Fruit fly (Drosophila melanogaster) whole organism, prepupa: ENCODE measurements around the gene CG31321.
A peak's percentile ranks its signal among the peaks of the same experiment; 100 is the strongest.

Experiments
- Blimp-1 ChIP-seq: fragments of 200-800 bp; sonication (Bioruptor generic); optimal IDR thresholded peaks from 3 replicates; lab custom pipeline; 2017; ENCODE audit warnings: missing biosample characterization, missing genetic modification characterization, mild to moderate bottlenecking, moderate library complexity, missing genetic modification reagents
- CG11294 ChIP-seq: fragments of 200-800 bp; sonication (Bioruptor generic); IDR thresholded peaks from 2 replicates; pipeline ENCODE4 v1.3.6; 2022; ENCODE audit warnings: missing biosample characterization, missing genetic modification characterization
- CG11762 ChIP-seq: fragments of 200-800 bp; sonication (Bioruptor generic); optimal IDR thresholded peaks from 3 replicates; lab custom pipeline; 2016; ENCODE audit warnings: missing biosample characterization, missing genetic modification characterization; ENCODE audit not compliant: insufficient read depth
- CG11902 ChIP-seq: fragments of 200-800 bp; sonication (Bioruptor generic); optimal IDR thresholded peaks from 3 replicates; lab custom pipeline; 2016; ENCODE audit warnings: missing biosample characterization, missing genetic modification characterization
- CG15336 ChIP-seq: fragments of 200-800 bp; sonication (Bioruptor generic); IDR thresholded peaks from 2 replicates; pipeline ENCODE4 v1.3.6; 2022; ENCODE audit warnings: missing biosample characterization, missing genetic modification characterization
- CG1621 ChIP-seq: fragments of 200-800 bp; sonication (Bioruptor generic); optimal IDR thresholded peaks from 3 replicates; lab custom pipeline; 2018; ENCODE audit warnings: missing biosample characterization, mild to moderate bottlenecking, missing genetic modification characterization
- CG16779 ChIP-seq: fragments of 200-800 bp; sonication (Bioruptor generic); optimal IDR thresholded peaks from 3 replicates; lab custom pipeline; 2017; ENCODE audit warnings: missing biosample characterization, mild to moderate bottlenecking, missing genetic modification characterization
- CG31627 ChIP-seq: fragments of 200-800 bp; sonication (Bioruptor generic); optimal IDR thresholded peaks from 3 replicates; lab custom pipeline; 2016; ENCODE audit warnings: missing biosample characterization, missing genetic modification characterization
- CG32006 ChIP-seq: fragments of 200-800 bp; sonication (Bioruptor generic); optimal IDR thresholded peaks from 3 replicates; lab custom pipeline; 2017; ENCODE audit warnings: missing biosample characterization, mild to moderate bottlenecking, missing genetic modification characterization
- CG34406 ChIP-seq: fragments of 200-800 bp; sonication (Bioruptor generic); optimal IDR thresholded peaks from 3 replicates; lab custom pipeline; 2016; ENCODE audit warnings: missing biosample characterization, missing genetic modification characterization
- CG3919 ChIP-seq: fragments of 200-800 bp; sonication (Bioruptor generic); optimal IDR thresholded peaks from 3 replicates; lab custom pipeline; 2016; ENCODE audit warnings: missing biosample characterization, missing genetic modification characterization
- CG4318 ChIP-seq: fragments of 200-800 bp; sonication (Bioruptor generic); optimal IDR thresholded peaks from 3 replicates; lab custom pipeline; 2017; ENCODE audit warnings: missing biosample characterization, mild to moderate bottlenecking, missing genetic modification characterization
- CG6163 ChIP-seq: fragments of 200-800 bp; sonication (Bioruptor generic); IDR thresholded peaks from 3 replicates; pipeline ENCODE4 v1.3.6; 2022; ENCODE audit warnings: missing biosample characterization, missing genetic modification characterization
- CG6276 ChIP-seq: fragments of 200-800 bp; sonication (Bioruptor generic); optimal IDR thresholded peaks from 2 replicates; lab custom pipeline; 2017; ENCODE audit warnings: missing biosample characterization, mild to moderate bottlenecking, missing genetic modification characterization
- CG6792 ChIP-seq: fragments of 200-800 bp; sonication (Bioruptor generic); optimal IDR thresholded peaks from 3 replicates; lab custom pipeline; 2016; ENCODE audit warnings: missing biosample characterization, missing genetic modification characterization
- CG6808 ChIP-seq: fragments of 200-800 bp; sonication (Bioruptor generic); optimal IDR thresholded peaks from 3 replicates; lab custom pipeline; 2017; ENCODE audit warnings: missing biosample characterization, missing genetic modification characterization, mild to moderate bottlenecking, moderate library complexity, missing genetic modification reagents
- CG6854 ChIP-seq: fragments of 200-800 bp; sonication (Bioruptor generic); optimal IDR thresholded peaks from 2 replicates; lab custom pipeline; 2017; ENCODE audit warnings: missing biosample characterization, mild to moderate bottlenecking, missing genetic modification characterization
- CG7368 ChIP-seq: fragments of 200-800 bp; sonication (Bioruptor generic); optimal IDR thresholded peaks from 3 replicates; lab custom pipeline; 2016; ENCODE audit warnings: missing biosample characterization, missing genetic modification characterization
- CG8119 ChIP-seq: fragments of 200-800 bp; sonication (Bioruptor generic); IDR thresholded peaks from 3 replicates; pipeline ENCODE4 v1.3.6; 2022; ENCODE audit warnings: missing biosample characterization, missing genetic modification characterization
- CG9139 ChIP-seq: fragments of 200-800 bp; sonication (Bioruptor generic); optimal IDR thresholded peaks from 3 replicates; lab custom pipeline; 2017; ENCODE audit warnings: missing biosample characterization, mild to moderate bottlenecking, missing genetic modification characterization
- Eip75B ChIP-seq: fragments of 200-800 bp; sonication (Bioruptor generic); optimal IDR thresholded peaks from 3 replicates; lab custom pipeline; 2016; ENCODE audit warnings: missing biosample characterization, missing genetic modification characterization
- Eip78C ChIP-seq: fragments of 200-800 bp; sonication (Bioruptor generic); peaks from one replicate; lab custom pipeline; 2016; ENCODE audit warnings: missing biosample characterization, missing genetic modification characterization
- Eip93F ChIP-seq: fragments of 200-800 bp; sonication (Bioruptor generic); optimal IDR thresholded peaks from 2 replicates; lab custom pipeline; 2016; ENCODE audit warnings: missing biosample characterization, mild to moderate bottlenecking, missing genetic modification characterization
- Ets21C ChIP-seq: fragments of 200-800 bp; sonication (Bioruptor generic); optimal IDR thresholded peaks from 3 replicates; lab custom pipeline; 2016; ENCODE audit warnings: missing biosample characterization, missing genetic modification characterization
- Gug ChIP-seq: fragments of 200-800 bp; sonication (Bioruptor generic); IDR thresholded peaks from 2 replicates; pipeline ENCODE4 v1.3.6; 2022; ENCODE audit warnings: missing biosample characterization, missing genetic modification characterization
- Hr4 ChIP-seq: fragments of 200-800 bp; sonication (Bioruptor generic); optimal IDR thresholded peaks from 3 replicates; lab custom pipeline; 2016; ENCODE audit warnings: missing biosample characterization, missing genetic modification characterization
- Lpt ChIP-seq: fragments of 200-800 bp; sonication (Bioruptor generic); optimal IDR thresholded peaks from 3 replicates; lab custom pipeline; 2016; ENCODE audit warnings: missing biosample characterization, missing genetic modification characterization
- OdsH ChIP-seq: fragments of 200-800 bp; sonication (Bioruptor generic); optimal IDR thresholded peaks from 3 replicates; lab custom pipeline; 2016; ENCODE audit warnings: missing biosample characterization, missing genetic modification characterization
- Smox ChIP-seq: fragments of 200-800 bp; sonication (Bioruptor generic); optimal IDR thresholded peaks from 3 replicates; lab custom pipeline; 2016; ENCODE audit warnings: missing biosample characterization, missing genetic modification characterization
- Sox14 ChIP-seq: fragments of 200-800 bp; sonication (Bioruptor generic); optimal IDR thresholded peaks from 3 replicates; lab custom pipeline; 2016; ENCODE audit warnings: missing biosample characterization, missing genetic modification characterization
- Sox15 ChIP-seq: fragments of 200-800 bp; sonication (Bioruptor generic); optimal IDR thresholded peaks from 3 replicates; lab custom pipeline; 2016; ENCODE audit warnings: missing biosample characterization, missing genetic modification characterization
- achi ChIP-seq: fragments of 200-800 bp; sonication (Bioruptor generic); optimal IDR thresholded peaks from 3 replicates; lab custom pipeline; 2016; ENCODE audit warnings: missing biosample characterization, missing genetic modification characterization
- acj6 ChIP-seq: fragments of 200-800 bp; sonication (Bioruptor generic); optimal IDR thresholded peaks from 3 replicates; lab custom pipeline; 2016; ENCODE audit warnings: missing biosample characterization, missing genetic modification characterization
- cyc ChIP-seq: fragments of 200-800 bp; sonication (Bioruptor generic); optimal IDR thresholded peaks from 3 replicates; lab custom pipeline; 2016; ENCODE audit warnings: missing biosample characterization, missing genetic modification characterization
- dac ChIP-seq: fragments of 200-800 bp; sonication (Bioruptor generic); optimal IDR thresholded peaks from 2 replicates; lab custom pipeline; 2017; ENCODE audit warnings: missing biosample characterization, mild to moderate bottlenecking, missing genetic modification characterization
- dsx ChIP-seq: fragments of 200-800 bp; optimal IDR thresholded peaks from 3 replicates; lab custom pipeline; 2019; ENCODE audit warnings: missing biosample characterization, mild to moderate bottlenecking, missing genetic modification characterization, moderate library complexity; ENCODE audit not compliant: poor library complexity, severe bottlenecking
- fd59A ChIP-seq: fragments of 200-800 bp; sonication (Bioruptor generic); optimal IDR thresholded peaks from 2 replicates; lab custom pipeline; 2017; ENCODE audit warnings: missing biosample characterization, mild to moderate bottlenecking, missing genetic modification characterization, missing genetic modification reagents
- fd85E ChIP-seq: fragments of 200-800 bp; sonication (Bioruptor generic); optimal IDR thresholded peaks from 3 replicates; lab custom pipeline; 2016; ENCODE audit warnings: missing biosample characterization, missing genetic modification characterization
- fkh ChIP-seq: fragments of 200-800 bp; sonication (Bioruptor generic); optimal IDR thresholded peaks from 3 replicates; lab custom pipeline; 2017; ENCODE audit warnings: missing biosample characterization, mild to moderate bottlenecking, missing genetic modification characterization, moderate library complexity
- net ChIP-seq: fragments of 200-800 bp; sonication (Bioruptor generic); optimal IDR thresholded peaks from 3 replicates; lab custom pipeline; 2016; ENCODE audit warnings: missing biosample characterization, missing genetic modification characterization
- salr ChIP-seq, 2 experiments: fragments of 200-800 bp; sonication (Bioruptor generic); optimal IDR thresholded peaks; 3 replicates each; lab custom pipeline; 2016 to 2018; ENCODE audit warnings: missing biosample characterization in 2 of 2, missing genetic modification characterization in 2 of 2, mild to moderate bottlenecking in 1 of 2
- spab ChIP-seq: fragments of 200-800 bp; sonication (Bioruptor generic); optimal IDR thresholded peaks from 2 replicates; lab custom pipeline; 2017; ENCODE audit warnings: missing biosample characterization, mild to moderate bottlenecking, missing genetic modification characterization, missing genetic modification reagents
- ss ChIP-seq, 2 experiments: fragments of 200-800 bp; sonication (Bioruptor generic); optimal IDR thresholded peaks; 2 replicates in 1 of 2; 3 replicates in 1 of 2; lab custom pipeline; 2017 to 2018; ENCODE audit warnings: mild to moderate bottlenecking in 2 of 2, missing biosample characterization in 2 of 2, missing genetic modification characterization in 2 of 2, moderate library complexity in 1 of 2
- svp ChIP-seq: fragments of 200-800 bp; sonication (Bioruptor generic); peaks from one replicate; lab custom pipeline; 2016; ENCODE audit warnings: missing biosample characterization, missing genetic modification characterization
- topi ChIP-seq: fragments of 200-800 bp; sonication (Bioruptor generic); optimal IDR thresholded peaks from 3 replicates; lab custom pipeline; 2016; ENCODE audit warnings: missing biosample characterization, missing genetic modification characterization
- vri ChIP-seq: fragments of 200-800 bp; sonication (Bioruptor generic); optimal IDR thresholded peaks from 3 replicates; lab custom pipeline; 2016; ENCODE audit warnings: missing biosample characterization, mild to moderate bottlenecking, missing genetic modification characterization

CG31321 gene

dm6 chr3R:14282215-14283041 lies 27.7 kb upstream of the CG31321 start (continued):
- TF ChIP-seq CG32006 (GFP tag; lab: Kevin White, UChicago) (peak; percentile 4), CG9139 (no peak), CG31627 (GFP tag; lab: Kevin White, UChicago) (no peak), CG6808 (GFP tag; lab: Kevin White, UChicago) (no peak), Eip78C (peak; percentile 67), svp (GFP tag; lab: Kevin White, UChicago) (no peak), CG34406 (GFP tag; lab: Kevin White, UChicago) (no peak), CG11294 (no peak), net (no peak), OdsH (GFP tag; lab: Kevin White, UChicago) (peak; percentile 22), Hr4 (GFP tag; lab: Kevin White, UChicago) (peak; percentile 1), Sox15 (GFP tag; lab: Kevin White, UChicago) (no peak), CG15336 (GFP tag; lab: Robert Waterston, UW) (peak; percentile 52; the same call in 1 of the 2 replicates), dsx (GFP tag; lab: Kevin White, UChicago) (peak; percentile 18), fd85E (no peak), Smox (GFP tag; lab: Kevin White, UChicago) (no peak), Eip75B (no peak), CG3919 (GFP tag; lab: Kevin White, UChicago) (no peak), achi (GFP tag; lab: Kevin White, UChicago) (no peak), fkh (GFP tag; lab: Kevin White, UChicago) (no peak), CG6276 (GFP tag; lab: Kevin White, UChicago) (no peak), topi (GFP tag; lab: Kevin White, UChicago) (no peak)

- peak in 1 of 2 experiments; percentile 58 for TF ChIP-seq ss (GFP tag; optimal IDR thresholded peaks at IDR 0.05; lab: Kevin White, UChicago)
- TF ChIP-seq CG8119 (GFP tag; lab: Robert Waterston, UW) = no peak
- peak; percentile 90 for TF ChIP-seq Hr4 (GFP tag; lab: Kevin White, UChicago)
- TF ChIP-seq dsx (GFP tag; lab: Kevin White, UChicago) = no peak
- peak; percentile 87 for TF ChIP-seq Smox (GFP tag; lab: Kevin White, UChicago)
- no peak for TF ChIP-seq Lpt
- peak; percentile 73 for TF ChIP-seq cyc
- TF ChIP-seq CG6792 (GFP tag; lab: Kevin White, UChicago) = peak; percentile 54
- TF ChIP-seq CG4318 (GFP tag; lab: Kevin White, UChicago) = peak; percentile 88
- peak; percentile 81 for TF ChIP-seq acj6 (GFP tag; lab: Kevin White, UChicago)
- TF ChIP-seq CG11902 (GFP tag; lab: Kevin White, UChicago) = peak; percentile 37
- TF ChIP-seq CG6854 (GFP tag; lab: Kevin White, UChicago) = no peak
- peak; percentile 41 for TF ChIP-seq fd59A (GFP tag; lab: Kevin White, UChicago)
- TF ChIP-seq CG16779 = no peak
- peak; percentile 84 for TF ChIP-seq topi (GFP tag; lab: Kevin White, UChicago)
- peak; percentile 79 for TF ChIP-seq CG6276 (GFP tag; lab: Kevin White, UChicago)
- TF ChIP-seq CG9139 = no peak
- peak; percentile 74 for TF ChIP-seq achi (GFP tag; lab: Kevin White, UChicago)
- peak; percentile 74 for TF ChIP-seq Ets21C (GFP tag; lab: Kevin White, UChicago)
- TF ChIP-seq Sox14 (GFP tag; lab: Kevin White, UChicago) = peak; percentile 86
- TF ChIP-seq Eip93F (GFP tag; lab: Kevin White, UChicago) = no peak
- TF ChIP-seq CG11762 (GFP tag; lab: Kevin White, UChicago) = peak; percentile 67
- TF ChIP-seq vri = peak; percentile 58
- TF ChIP-seq Blimp-1 (GFP tag; lab: Kevin White, UChicago) = no peak
- no peak for TF ChIP-seq spab (GFP tag; lab: Kevin White, UChicago)
- peak; percentile 66 for TF ChIP-seq dac
- no peak for TF ChIP-seq Gug (GFP tag; lab: Robert Waterston, UW)
- peak; percentile 57 for TF ChIP-seq Eip75B
- peak; percentile 33 to 75 for TF ChIP-seq salr (GFP tag; optimal IDR thresholded peaks at IDR 0.05; lab: Kevin White, UChicago)
- TF ChIP-seq OdsH (GFP tag; lab: Kevin White, UChicago) = peak; percentile 86
- peak; percentile 39 for TF ChIP-seq CG7368
- TF ChIP-seq CG6808 (GFP tag; lab: Kevin White, UChicago) = no peak
- peak; percentile 91 for TF ChIP-seq CG32006 (GFP tag; lab: Kevin White, UChicago)
- no peak for TF ChIP-seq CG1621 (tag; lab: Kevin White, UChicago)
- peak; percentile 76 for TF ChIP-seq net
- no peak for TF ChIP-seq CG6163 (GFP tag; lab: Robert Waterston, UW)
These were observed 27.0 kb upstream of the CG31321 start for dm6 chr3R:14283042-14283626.
